Worm (Caenorhabditis elegans): ENCODE data around the gene R07A4.3.

R07A4.3 gene

DNA sequence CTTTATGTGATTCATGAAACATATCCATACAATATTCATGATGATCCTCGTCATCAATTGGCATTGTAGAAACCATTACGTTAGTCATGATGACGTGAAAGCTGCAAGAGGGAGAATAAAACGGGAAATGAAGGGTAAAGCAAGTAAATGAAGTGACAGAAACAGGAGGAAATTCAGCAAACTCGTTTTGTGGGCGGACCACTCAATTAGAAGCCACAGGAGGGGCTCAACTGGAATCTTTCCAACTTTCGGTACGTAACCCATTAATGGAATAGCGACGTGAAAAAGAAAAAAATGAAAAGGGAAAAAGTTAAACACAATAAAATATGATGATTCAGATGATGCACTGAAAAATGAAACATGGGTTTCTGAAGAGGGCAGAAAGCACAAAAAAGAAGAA lies 36.5 kb upstream of the R07A4.3 start, which contains the start of gene T01C1.4:
TSS of gene T01C1.4 (minus strand) at position 101 of the 400 bp plus-strand sequence.
- TF ChIP-seq tbp1 (GFP tag; optimal IDR thresholded peaks at IDR 0.05) (no peak), mcd-1 (GFP tag; IDR thresholded peaks at IDR 0.05) (no peak), ama-1 (optimal IDR thresholded peaks at IDR 0.05) (no peak), ama-1 (GFP tag; optimal IDR thresholded peaks at IDR 0.05) (no peak), chd-7 (tag; optimal IDR thresholded peaks at IDR 0.05) (no peak), ztf-18 (tag; optimal IDR thresholded peaks at IDR 0.05) (no peak), fkh-3 (tag; optimal IDR thresholded peaks at IDR 0.05) (no peak), snpc-4 (GFP tag; optimal IDR thresholded peaks at IDR 0.05) (no peak), snpc-4 (tag; optimal IDR thresholded peaks at IDR 0.05) (no peak), rpc-1 (optimal IDR thresholded peaks at IDR 0.05) (no peak), rpc-1 (tag; optimal IDR thresholded peaks at IDR 0.05) (no peak), lsl-1 (GFP tag; optimal IDR thresholded peaks at IDR 0.05) (no peak), C17E4.6 (GFP tag; IDR thresholded peaks at IDR 0.05) (no peak), efl-1 (GFP tag; optimal IDR thresholded peaks at IDR 0.05) (no peak), F10E7.11 (tag; optimal IDR thresholded peaks at IDR 0.05) (no peak), die-1 (tag; optimal IDR thresholded peaks at IDR 0.05) (no peak), lin-35 (GFP tag; optimal IDR thresholded peaks at IDR 0.05) (no peak), sea-2 (GFP tag; IDR thresholded peaks at IDR 0.05) (no peak), mes-4 (tag; optimal IDR thresholded peaks at IDR 0.05) (no peak)

DNA sequence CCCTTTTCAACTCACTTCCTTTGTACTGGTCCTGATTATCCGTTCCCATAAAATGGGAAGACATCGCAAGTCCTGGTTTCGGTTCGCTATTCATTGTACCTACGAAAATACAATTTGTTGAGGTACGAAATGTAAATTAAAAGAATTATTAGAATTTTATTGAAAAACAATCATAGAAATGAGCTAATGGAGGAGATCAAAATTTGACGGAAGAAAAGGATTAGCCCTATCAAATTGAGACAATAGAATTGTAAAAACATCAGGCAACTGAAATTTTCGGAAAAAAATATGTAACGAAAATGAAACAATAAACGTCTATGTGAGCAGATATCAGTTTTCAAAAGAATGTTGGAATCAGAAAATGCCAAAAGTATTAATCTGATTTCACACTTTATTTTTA lies 31.5 kb upstream of the R07A4.3 start, which contains the start of gene mbr-1:
TSS of gene mbr-1 (minus strand) at position 101 of the 400 bp plus-strand sequence.
- TF ChIP-seq ceh-27 (GFP tag; optimal IDR thresholded peaks at IDR 0.05) (no peak), K11D2.4 (GFP tag; IDR thresholded peaks at IDR 0.05) (no peak), C06A6.2 (GFP tag; conservative IDR thresholded peaks at IDR 0.05) (no peak), hsf-1 (GFP tag; IDR thresholded peaks at IDR 0.05) (no peak), nfya-1 (tag; optimal IDR thresholded peaks at IDR 0.05; ENCODE audit: borderline replicate concordance, insufficient read depth) (no peak), die-1 (tag; optimal IDR thresholded peaks at IDR 0.05) (no peak), atf-7 (tag; optimal IDR thresholded peaks at IDR 0.05) (no peak), ceh-79 (tag; optimal IDR thresholded peaks at IDR 0.05) (no peak), nhr-27 (tag; optimal IDR thresholded peaks at IDR 0.05) (no peak), fkh-3 (tag; optimal IDR thresholded peaks at IDR 0.05) (no peak), F49E8.2 (tag; optimal IDR thresholded peaks at IDR 0.05; ENCODE audit: insufficient read depth) (no peak), lin-54 (GFP tag; optimal IDR thresholded peaks at IDR 0.05) (no peak), F39B2.1 (GFP tag; IDR thresholded peaks at IDR 0.05) (no peak), T26A5.8 (tag; optimal IDR thresholded peaks at IDR 0.05) (no peak), cebp-1 (GFP tag; IDR thresholded peaks at IDR 0.05) (no peak), cebp-1 (tag; optimal IDR thresholded peaks at IDR 0.05) (no peak), F10E7.11 (tag; optimal IDR thresholded peaks at IDR 0.05) (no peak), C17E4.6 (GFP tag; IDR thresholded peaks at IDR 0.05) (no peak), rcor-1 (GFP tag; IDR thresholded peaks at IDR 0.05) (no peak)

DNA sequence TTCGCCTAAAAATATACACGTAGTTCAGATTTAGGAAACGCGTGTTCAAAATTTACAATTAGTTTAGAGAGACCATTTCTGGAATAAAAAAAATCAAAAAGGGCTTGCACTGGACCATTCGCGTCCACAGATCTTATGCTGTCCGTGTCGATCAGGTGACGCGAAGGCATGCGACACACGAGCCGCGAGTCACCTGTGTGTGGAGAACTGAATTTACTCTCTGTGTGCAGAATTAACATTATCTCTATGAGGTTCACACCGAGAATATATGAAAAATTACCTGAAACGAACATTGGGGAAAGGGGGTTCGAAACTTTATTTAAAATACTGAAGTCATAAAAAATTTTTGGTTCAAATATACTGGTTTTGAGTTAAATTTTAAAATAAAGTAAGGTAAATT lies 25.8 kb upstream of the R07A4.3 start:
- TF ChIP-seq madf-3 (GFP tag; IDR thresholded peaks at IDR 0.05), result no peak
- TF ChIP-seq gei-17 (GFP tag; optimal IDR thresholded peaks at IDR 0.05), result no peak
- no peak for TF ChIP-seq ztf-25 (GFP tag; IDR thresholded peaks at IDR 0.05)
- TF ChIP-seq F39B2.1 (GFP tag; IDR thresholded peaks at IDR 0.05), result no peak
- TF ChIP-seq ztf-18 (tag; optimal IDR thresholded peaks at IDR 0.05), result no peak
- no peak for TF ChIP-seq D2030.7 (GFP tag; IDR thresholded peaks at IDR 0.05)
- no peak for TF ChIP-seq ekl-4 (GFP tag; IDR thresholded peaks at IDR 0.05)
- TF ChIP-seq rpc-1 (optimal IDR thresholded peaks at IDR 0.05), result no peak
- TF ChIP-seq rpc-1 (tag; optimal IDR thresholded peaks at IDR 0.05), result no peak
- TF ChIP-seq unc-62 (GFP tag; optimal IDR thresholded peaks at IDR 0.05), result no peak
- no peak for TF ChIP-seq mxl-1 (tag; optimal IDR thresholded peaks at IDR 0.05)
- TF ChIP-seq bed-1 (GFP tag; IDR thresholded peaks at IDR 0.05), result no peak
- no peak for TF ChIP-seq nhr-90 (tag; optimal IDR thresholded peaks at IDR 0.05)
- no peak for TF ChIP-seq hmg-20 (GFP tag; IDR thresholded peaks at IDR 0.05)
- TF ChIP-seq die-1 (tag; optimal IDR thresholded peaks at IDR 0.05), result no peak
- TF ChIP-seq dpl-1 (GFP tag; optimal IDR thresholded peaks at IDR 0.05), result no peak
- TF ChIP-seq rcor-1 (GFP tag; IDR thresholded peaks at IDR 0.05), result no peak
